Worm (Caenorhabditis elegans) whole organism, late embryonic: Measurements from ENCODE around the gene oac-39.

Experiments
- F13H6.1 ChIP-seq: sonication (generic microtip); optimal IDR thresholded peaks from 2 replicates; lab custom pipeline; 2016; ENCODE audit warnings: missing genetic modification characterization, missing compliant biosample characterization
- ceh-22 ChIP-seq: sonication (generic microtip); optimal IDR thresholded peaks from 2 replicates; lab custom pipeline; 2017; ENCODE audit warnings: missing biosample characterization, missing genetic modification characterization
- ceh-48 ChIP-seq: sonication (generic microtip); optimal IDR thresholded peaks from 2 replicates; lab custom pipeline; 2016; ENCODE audit warnings: missing genetic modification characterization, inconsistent platforms, missing compliant biosample characterization
- ceh-9 ChIP-seq: sonication (generic microtip); optimal IDR thresholded peaks from 2 replicates; lab custom pipeline; 2016; ENCODE audit warnings: mild to moderate bottlenecking, missing genetic modification characterization, inconsistent platforms, missing compliant biosample characterization
- dmd-4 ChIP-seq: sonication (generic microtip); optimal IDR thresholded peaks from 2 replicates; lab custom pipeline; 2016; ENCODE audit warnings: borderline replicate concordance, missing genetic modification characterization, missing compliant biosample characterization
- elt-2 ChIP-seq: sonication (generic microtip); optimal IDR thresholded peaks from 2 replicates; lab custom pipeline; 2016; ENCODE audit warnings: missing genetic modification reagents, missing genetic modification characterization, missing compliant biosample characterization
- eyg-1 ChIP-seq: sonication (generic microtip); optimal IDR thresholded peaks from 2 replicates; lab custom pipeline; 2016; ENCODE audit warnings: missing genotype, missing genetic modification characterization, missing compliant biosample characterization
- npax-4 ChIP-seq: sonication (generic microtip); optimal IDR thresholded peaks from 2 replicates; lab custom pipeline; 2016; ENCODE audit warnings: missing genetic modification characterization, missing compliant biosample characterization
- pax-1 ChIP-seq: fragments of 150-350 bp; optimal IDR thresholded peaks from 2 replicates; lab custom pipeline; 2014; ENCODE audit warnings: missing biosample characterization, missing genetic modification characterization
- pha-4 ChIP-seq: fragments of 150-350 bp; optimal IDR thresholded peaks from 2 replicates; lab custom pipeline; 2018; ENCODE audit warnings: missing biosample characterization, missing genetic modification reagents, missing genetic modification characterization
- pqm-1 ChIP-seq: sonication (generic microtip); optimal IDR thresholded peaks from 2 replicates; lab custom pipeline; 2016; ENCODE audit warnings: missing genetic modification characterization, missing compliant biosample characterization
- pros-1 ChIP-seq: fragments of 150-350 bp; optimal IDR thresholded peaks from 2 replicates; lab custom pipeline; 2014; ENCODE audit warnings: missing biosample characterization, missing genetic modification reagents, missing genetic modification characterization
- unc-55 ChIP-seq: sonication (generic microtip); optimal IDR thresholded peaks from 2 replicates; lab custom pipeline; 2017; ENCODE audit warnings: missing biosample characterization, missing genetic modification reagents, missing genetic modification characterization

ce11 chrV:297424-297991 is 46.0 kb upstream of the oac-39 start, which contains the start of gene F33E11.2:
- no peak for TF ChIP-seq F13H6.1
- no peak for TF ChIP-seq pax-1
- TF ChIP-seq pha-4 (tag; lab: Kevin White, UChicago) = no peak
- TF ChIP-seq eyg-1 (tag; lab: Kevin White, UChicago) = no peak
- TF ChIP-seq elt-2 (tag; lab: Kevin White, UChicago) = no peak
- TF ChIP-seq dmd-4 (tag; lab: Kevin White, UChicago) = no peak
- no peak for TF ChIP-seq pqm-1 (tag; lab: Kevin White, UChicago)
- no peak for TF ChIP-seq ceh-9 (tag; lab: Kevin White, UChicago)
- TF ChIP-seq ceh-48 (tag; lab: Kevin White, UChicago) = no peak
- TF ChIP-seq unc-55 = no peak
- TF ChIP-seq pros-1 (tag; lab: Kevin White, UChicago) = no peak
- no peak for TF ChIP-seq npax-4 (tag; lab: Kevin White, UChicago)
- no peak for TF ChIP-seq ceh-22
